Fruit fly (Drosophila melanogaster): ENCODE results near the gene CG14137.
A peak's percentile ranks its signal among the peaks of the same experiment; 100 is the strongest.

CG14137 gene

dm6 chr3L:11599965-11600420, at the start of gene CG14137, which contains the start of gene CG46394:
Gene CG14137, minus strand, starts transcription at chr3L:11600065.
Gene CG46394, plus strand, starts transcription at chr3L:11600370.
- no peak for TF ChIP-seq CTCF (optimal IDR thresholded peaks at IDR 0.05)
- TF ChIP-seq CG8478 (optimal IDR thresholded peaks at IDR 0.05): no peak

dm6 chr3L:11648410-11648809, 48.5 kb upstream of the CG14137 start, which contains the start of the genes RIOK1 and Polr3H:
Gene RIOK1, minus strand, starts transcription at chr3L:11648474.
Gene Polr3H, plus strand, starts transcription at chr3L:11648756.
- no peak for TF ChIP-seq CTCF (optimal IDR thresholded peaks at IDR 0.05)
- no peak for TF ChIP-seq CG8478 (optimal IDR thresholded peaks at IDR 0.05)

dm6 chr3L:11645933-11646332, 46.1 kb upstream of the CG14137 start, which contains the start of gene CG6071:
Gene CG6071, minus strand, starts transcription at chr3L:11646033.
- TF ChIP-seq CTCF (optimal IDR thresholded peaks at IDR 0.05) (no peak), CG8478 (optimal IDR thresholded peaks at IDR 0.05) (no peak)

- TF ChIP-seq CG8478 (optimal IDR thresholded peaks at IDR 0.05): no peak
- no peak for TF ChIP-seq CTCF (optimal IDR thresholded peaks at IDR 0.05)
Measured at dm6 chr3L:11636829-11637228, 37.0 kb upstream of the CG14137 start.

- no peak for TF ChIP-seq CTCF (optimal IDR thresholded peaks at IDR 0.05)
- TF ChIP-seq CG8478 (optimal IDR thresholded peaks at IDR 0.05): no peak
Measured at dm6 chr3L:11634551-11634950, 34.7 kb upstream of the CG14137 start.

- TF ChIP-seq CG8478 (optimal IDR thresholded peaks at IDR 0.05) (no peak), CTCF (optimal IDR thresholded peaks at IDR 0.05) (no peak)
Measured at dm6 chr3L:11631092-11631491, 31.2 kb upstream of the CG14137 start, which contains the start of gene CG32091. Gene CG32091, plus strand, starts transcription at chr3L:11631392.

dm6 chr3L:11630684-11631083, 30.8 kb upstream of the CG14137 start:
- no peak for TF ChIP-seq CG8478 (optimal IDR thresholded peaks at IDR 0.05)
- no peak for TF ChIP-seq CTCF (optimal IDR thresholded peaks at IDR 0.05)

dm6 chr3L:11627819-11628483, 28.1 kb upstream of the CG14137 start, which contains the start of gene Apt1:
Gene Apt1, plus strand, starts transcription at chr3L:11628037.
- TF ChIP-seq CTCF (optimal IDR thresholded peaks at IDR 0.05) (peak in 1 of 2 experiments; percentile 16), CG8478 (optimal IDR thresholded peaks at IDR 0.05) (no peak)

- TF ChIP-seq CG8478 (optimal IDR thresholded peaks at IDR 0.05) (no peak), CTCF (optimal IDR thresholded peaks at IDR 0.05) (no peak)
Measured at dm6 chr3L:11626229-11626826, 26.5 kb upstream of the CG14137 start, which contains the start of gene PCID2. Gene PCID2, plus strand, starts transcription at chr3L:11626441.

- TF ChIP-seq CTCF (optimal IDR thresholded peaks at IDR 0.05) (no peak), CG8478 (optimal IDR thresholded peaks at IDR 0.05) (no peak)
Measured at dm6 chr3L:11625634-11626175, 25.8 kb upstream of the CG14137 start, which contains the start of gene CG6083. Gene CG6083, minus strand, starts transcription at chr3L:11626125.

dm6 chr3L:11624281-11624680, 24.4 kb upstream of the CG14137 start, which contains the start of gene Akr1B:
Gene Akr1B, minus strand, starts transcription at chr3L:11624381.
- TF ChIP-seq CTCF (optimal IDR thresholded peaks at IDR 0.05) (no peak), CG8478 (optimal IDR thresholded peaks at IDR 0.05) (no peak)

- TF ChIP-seq CTCF (optimal IDR thresholded peaks at IDR 0.05) (no peak), CG8478 (optimal IDR thresholded peaks at IDR 0.05) (no peak)
Measured at dm6 chr3L:11623245-11623883, 23.5 kb upstream of the CG14137 start.

- no peak for TF ChIP-seq CG8478 (optimal IDR thresholded peaks at IDR 0.05)
Measured at dm6 chr3L:11622750-11623149, 22.9 kb upstream of the CG14137 start.

- TF ChIP-seq CG8478 (optimal IDR thresholded peaks at IDR 0.05): no peak
- TF ChIP-seq CTCF (optimal IDR thresholded peaks at IDR 0.05): no peak
Measured at dm6 chr3L:11620001-11620400, 20.1 kb upstream of the CG14137 start, which contains the start of gene Muc68Ca. Gene Muc68Ca, minus strand, starts transcription at chr3L:11620101.

- TF ChIP-seq CG8478 (optimal IDR thresholded peaks at IDR 0.05): no peak
- TF ChIP-seq CTCF (optimal IDR thresholded peaks at IDR 0.05): no peak
Measured at dm6 chr3L:11609835-11610234, 10.0 kb upstream of the CG14137 start, which contains the start of gene CG42832. Gene CG42832, plus strand, starts transcription at chr3L:11610135.

Measured in S2 (cell line).